Worm (Caenorhabditis elegans) whole organism, young adult: ENCODE data around the gene npr-24.

Source experiments
- atf-7 ChIP-seq: sonication (generic microtip); optimal IDR thresholded peaks from 2 replicates; lab custom pipeline; 2017; ENCODE audit warnings: mild to moderate bottlenecking, missing genetic modification characterization, missing compliant biosample characterization
- lir-1 ChIP-seq: fragments of 200-800 bp; sonication (Bioruptor generic); conservative IDR thresholded peaks from 2 replicates; pipeline ENCODE4 v1.3.6; 2022; ENCODE audit warnings: missing genetic modification reagents, missing genetic modification characterization, missing compliant biosample characterization
- lsl-1 ChIP-seq: fragments of 200-800 bp; sonication (Bioruptor generic); optimal IDR thresholded peaks from 2 replicates; lab custom pipeline; 2018; ENCODE audit warnings: mild to moderate bottlenecking, missing genetic modification characterization, moderate library complexity, missing compliant biosample characterization

- TF ChIP-seq lir-1 (no peak), lsl-1 (GFP tag; lab: Kevin White, UChicago) (no peak), atf-7 (tag; lab: Kevin White, UChicago) (no peak)
Observed at ce11 chrX:17515207-17515902, 28.7 kb upstream of the npr-24 start.
